Worm (Caenorhabditis elegans): ENCODE data around the gene ser-1.

DNA sequence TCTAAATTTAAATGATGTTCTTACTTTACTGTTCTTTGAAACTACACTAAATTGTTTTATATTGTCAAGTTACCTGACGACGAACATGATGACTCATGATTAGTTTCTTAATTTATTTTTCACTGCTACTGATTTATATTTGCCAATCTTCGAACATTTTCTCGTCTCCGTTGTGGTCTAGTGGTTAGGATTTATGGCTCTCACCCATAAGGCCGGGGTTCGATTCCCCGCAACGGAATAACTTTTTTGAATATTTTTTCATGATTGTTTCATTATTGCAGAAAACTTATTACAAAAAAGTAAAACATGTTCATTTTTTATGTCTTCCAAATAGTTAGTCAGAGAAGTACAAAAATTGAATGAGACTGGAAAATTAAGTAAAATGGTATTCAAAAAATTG is 20.8 kb upstream of the ser-1 start:
- peak; percentile 27 for TF ChIP-seq nhr-28 (tag; optimal IDR thresholded peaks at IDR 0.05)
- no peak for TF ChIP-seq pqm-1 (tag; optimal IDR thresholded peaks at IDR 0.05)
- no peak for TF ChIP-seq skn-1 (tag; optimal IDR thresholded peaks at IDR 0.05)
- TF ChIP-seq ztf-7 (tag; optimal IDR thresholded peaks at IDR 0.05), result peak; percentile 41
- no peak for TF ChIP-seq egl-27 (tag; optimal IDR thresholded peaks at IDR 0.05)
- no peak for TF ChIP-seq snpc-4 (tag; optimal IDR thresholded peaks at IDR 0.05)
- no peak for TF ChIP-seq nhr-76 (tag; optimal IDR thresholded peaks at IDR 0.05)
- no peak for TF ChIP-seq unc-62 (GFP tag; optimal IDR thresholded peaks at IDR 0.05 in 1 of 2)
- TF ChIP-seq unc-62 (tag; optimal IDR thresholded peaks at IDR 0.05), result no peak
- peak; percentile 64 for TF ChIP-seq mep-1 (tag; optimal IDR thresholded peaks at IDR 0.05)
- TF ChIP-seq set-16 (GFP tag; IDR thresholded peaks at IDR 0.05), result no peak
- TF ChIP-seq dve-1 (tag; optimal IDR thresholded peaks at IDR 0.05; ENCODE audit: insufficient read depth), result peak; percentile 62
- no peak for TF ChIP-seq ztf-11 (tag; optimal IDR thresholded peaks at IDR 0.05)
- TF ChIP-seq aha-1 (tag), result no peak

Data from whole organism, L4 larva.